Worm (Caenorhabditis elegans): Measurements from ENCODE around the gene sax-3.

- no peak for TF ChIP-seq sptf-1 (tag; optimal IDR thresholded peaks at IDR 0.05)
- TF ChIP-seq nhr-237 (tag; optimal IDR thresholded peaks at IDR 0.05) = no peak
- no peak for TF ChIP-seq ces-1 (GFP tag; optimal IDR thresholded peaks at IDR 0.05)
- TF ChIP-seq snpc-4 (tag; optimal IDR thresholded peaks at IDR 0.05) = no peak
- no peak for TF ChIP-seq elt-3 (tag; optimal IDR thresholded peaks at IDR 0.05)
- TF ChIP-seq nhr-12 (tag; optimal IDR thresholded peaks at IDR 0.05) = no peak
- TF ChIP-seq M03D4.4 (tag; optimal IDR thresholded peaks at IDR 0.05) = no peak
- TF ChIP-seq unc-39 (tag; optimal IDR thresholded peaks at IDR 0.05) = no peak
These were observed 24.2 kb downstream of the sax-3 start, which contains the start of gene ZK813.3 for ce11 chrX:3441539-3441938.
